Worm (Caenorhabditis elegans) whole organism, L4 larva: ENCODE results near the gene F43C11.7.

Source experiments
- aha-1 ChIP-seq: fragments of 150-350 bp; peaks from one replicate; lab custom pipeline; 2014; ENCODE audit warnings: missing biosample characterization, missing genetic modification characterization
- ceh-62 ChIP-seq: sonication (generic microtip); optimal IDR thresholded peaks from 2 replicates; lab custom pipeline; 2017; ENCODE audit warnings: missing biosample characterization, missing genetic modification characterization
- ces-1 ChIP-seq: fragments of 150-350 bp; sonication (generic microtip); optimal IDR thresholded peaks from 4 replicates; lab custom pipeline; 2014; ENCODE audit warnings: missing biosample characterization, missing genetic modification reagents, missing genetic modification characterization
- lsy-2 ChIP-seq, 2 experiments: fragments of 150-350 bp in 1 of 2; sonication (generic microtip) in 1 of 2; optimal IDR thresholded peaks; 2 replicates each; lab custom pipeline; 2014 to 2017; ENCODE audit warnings: missing biosample characterization in 2 of 2, missing genetic modification characterization in 2 of 2
- nhr-25 ChIP-seq: sonication (generic microtip); optimal IDR thresholded peaks from 2 replicates; lab custom pipeline; 2017; ENCODE audit warnings: missing genetic modification characterization, mild to moderate bottlenecking, missing compliant biosample characterization, antibody characterized with exemption, moderate library complexity, borderline replicate concordance; ENCODE audit not compliant: insufficient read depth
- pha-4 ChIP-seq, 2 experiments: fragments of 150-350 bp in 1 of 2; fragments of 200-800 bp in 1 of 2; sonication (Bioruptor generic) in 1 of 2; IDR thresholded peaks in 1 of 2; optimal IDR thresholded peaks in 1 of 2; 2 replicates each; pipeline versions ENCODE4 v1.3.6 to Lab custom; 2014 to 2022; ENCODE audit warnings: missing genetic modification characterization in 2 of 2, missing genetic modification reagents in 2 of 2, missing biosample characterization in 1 of 2, missing compliant biosample characterization in 1 of 2
- pqm-1 ChIP-seq: sonication (generic microtip); optimal IDR thresholded peaks from 2 replicates; lab custom pipeline; 2017; ENCODE audit warnings: missing biosample characterization, missing genetic modification characterization
- ztf-11 ChIP-seq: fragments of 150-350 bp; optimal IDR thresholded peaks from 2 replicates; lab custom pipeline; 2014; ENCODE audit warnings: missing biosample characterization, missing genetic modification characterization

ce11 chrII:2317883-2318357 lies 17.8 kb upstream of the F43C11.7 start, which contains the start of the genes ZK1240.5 and ZK1240.9:
- TF ChIP-seq nhr-25 (tag; lab: Kevin White, UChicago) (no peak), aha-1 (tag; lab: Kevin White, UChicago) (peak; percentile 22), pqm-1 (tag; lab: Kevin White, UChicago) (peak; percentile 76), lsy-2 (tag; optimal IDR thresholded peaks at IDR 0.05; lab: Kevin White, UChicago) (no peak), pha-4 (GFP tag; IDR thresholded peaks at IDR 0.05; lab: Robert Waterston, UW) (no peak), pha-4 (tag; optimal IDR thresholded peaks at IDR 0.05; lab: Kevin White, UChicago) (no peak), ceh-62 (tag; lab: Kevin White, UChicago) (no peak), ztf-11 (no peak), ces-1 (GFP tag; lab: Kevin White, UChicago) (no peak)
